Fruit fly (Drosophila melanogaster) whole organism, embryonic: ENCODE measurements around the gene CG14452.
A peak's percentile ranks its signal among the peaks of the same experiment; 100 is the strongest.

Source experiments
- CG10462 ChIP-seq: fragments of 200-800 bp; sonication (Bioruptor generic); optimal IDR thresholded peaks from 2 replicates; lab custom pipeline; 2016; ENCODE audit warnings: missing biosample characterization, missing genetic modification characterization
- CG10543 ChIP-seq: fragments of 200-800 bp; sonication (Bioruptor generic); optimal IDR thresholded peaks from 3 replicates; lab custom pipeline; 2017; ENCODE audit warnings: missing biosample characterization, mild to moderate bottlenecking, missing genetic modification characterization, moderate library complexity
- CG11093 ChIP-seq: fragments of 200-800 bp; sonication (Bioruptor generic); IDR thresholded peaks from 3 replicates; pipeline ENCODE4 v1.3.6; 2022; ENCODE audit warnings: missing biosample characterization, missing genetic modification characterization
- CG12155 ChIP-seq: fragments of 200-800 bp; sonication (Bioruptor generic); optimal IDR thresholded peaks from 3 replicates; lab custom pipeline; 2016; ENCODE audit warnings: missing biosample characterization, missing genetic modification characterization
- CG12391 ChIP-seq: fragments of 200-800 bp; sonication (Bioruptor generic); optimal IDR thresholded peaks from 3 replicates; lab custom pipeline; 2018; ENCODE audit warnings: missing biosample characterization, mild to moderate bottlenecking, missing genetic modification characterization, moderate library complexity
- CG13287 ChIP-seq: fragments of 200-800 bp; sonication (Bioruptor generic); IDR thresholded peaks from 2 replicates; pipeline ENCODE4 v1.3.6; 2022; ENCODE audit warnings: missing biosample characterization, missing genetic modification characterization; ENCODE audit not compliant: partially characterized antibody
- CG15479 ChIP-seq: fragments of 200-800 bp; sonication (Bioruptor generic); optimal IDR thresholded peaks from 3 replicates; lab custom pipeline; 2019; ENCODE audit warnings: missing biosample characterization, mild to moderate bottlenecking, missing genetic modification characterization, moderate library complexity
- CG16779 ChIP-seq: fragments of 200-800 bp; sonication (Bioruptor generic); IDR thresholded peaks from 2 replicates; pipeline ENCODE4 v1.3.6; 2022; ENCODE audit warnings: missing biosample characterization, missing genetic modification characterization
- CG16813 ChIP-seq: fragments of 200-800 bp; sonication (Bioruptor generic); IDR thresholded peaks from 3 replicates; pipeline ENCODE4 v1.3.6; 2022; ENCODE audit warnings: missing biosample characterization, missing genetic modification characterization; ENCODE audit not compliant: partially characterized antibody
- CG17359 ChIP-seq: fragments of 200-800 bp; sonication (Bioruptor generic); optimal IDR thresholded peaks from 3 replicates; lab custom pipeline; 2018; ENCODE audit warnings: missing biosample characterization, mild to moderate bottlenecking, missing genetic modification characterization, moderate library complexity
- CG17361 ChIP-seq: fragments of 200-800 bp; sonication (Bioruptor generic); IDR thresholded peaks from 3 replicates; pipeline ENCODE4 v1.3.6; 2022; ENCODE audit warnings: missing biosample characterization, missing genetic modification characterization
- CG17568 ChIP-seq: fragments of 200-800 bp; sonication (Bioruptor generic); optimal IDR thresholded peaks from 2 replicates; lab custom pipeline; 2018; ENCODE audit warnings: missing biosample characterization, mild to moderate bottlenecking, missing genetic modification characterization, moderate library complexity
- CG31365 ChIP-seq: fragments of 200-800 bp; sonication (Bioruptor generic); optimal IDR thresholded peaks from 2 replicates; lab custom pipeline; 2018; ENCODE audit warnings: missing biosample characterization, mild to moderate bottlenecking, missing genetic modification characterization
- CG32767 ChIP-seq: fragments of 200-800 bp; sonication (Bioruptor generic); IDR thresholded peaks from 2 replicates; pipeline ENCODE4 v1.3.6; 2022; ENCODE audit warnings: missing biosample characterization, missing genetic modification characterization
- CG32772 ChIP-seq: fragments of 200-800 bp; sonication (Bioruptor generic); IDR thresholded peaks from 2 replicates; pipeline ENCODE4 v1.3.6; 2022; ENCODE audit warnings: missing biosample characterization, missing genetic modification characterization
- CG3726 ChIP-seq: fragments of 200-800 bp; sonication (Bioruptor generic); IDR thresholded peaks from 3 replicates; pipeline ENCODE4, ENCODE4 v1.3.6; 2022; ENCODE audit warnings: missing biosample characterization, missing genetic modification characterization
- CG3838 ChIP-seq: fragments of 200-800 bp; sonication (Bioruptor generic); optimal IDR thresholded peaks from 3 replicates; lab custom pipeline; 2016; ENCODE audit warnings: missing biosample characterization, missing genetic modification characterization
- CG4404 ChIP-seq: fragments of 200-800 bp; sonication (Bioruptor generic); IDR thresholded peaks from 2 replicates; pipeline ENCODE4 v1.3.6; 2022; ENCODE audit warnings: missing biosample characterization, missing genetic modification characterization
- CG4707 ChIP-seq: fragments of 200-800 bp; sonication (Bioruptor generic); optimal IDR thresholded peaks from 2 replicates; lab custom pipeline; 2018; ENCODE audit warnings: missing biosample characterization, mild to moderate bottlenecking, missing genetic modification characterization, moderate library complexity
- CG5180 ChIP-seq: fragments of 200-800 bp; sonication (Bioruptor generic); optimal IDR thresholded peaks from 3 replicates; lab custom pipeline; 2017; ENCODE audit warnings: missing biosample characterization, missing genetic modification characterization, mild to moderate bottlenecking, moderate library complexity, missing genetic modification reagents
- CG6765 ChIP-seq: fragments of 200-800 bp; sonication (Bioruptor generic); optimal IDR thresholded peaks from 3 replicates; lab custom pipeline; 2017; ENCODE audit warnings: missing biosample characterization, mild to moderate bottlenecking, missing genetic modification characterization
- CG6791 ChIP-seq: fragments of 200-800 bp; sonication (Bioruptor generic); IDR thresholded peaks from 3 replicates; pipeline ENCODE4 v1.3.6; 2022; ENCODE audit warnings: missing biosample characterization, missing genetic modification characterization; ENCODE audit not compliant: partially characterized antibody
- CG7556 ChIP-seq: fragments of 200-800 bp; sonication (Bioruptor generic); optimal IDR thresholded peaks from 2 replicates; lab custom pipeline; 2017; ENCODE audit warnings: missing biosample characterization, mild to moderate bottlenecking, missing genetic modification characterization
- CG7745 ChIP-seq: fragments of 200-800 bp; sonication (Bioruptor generic); optimal IDR thresholded peaks from 2 replicates; lab custom pipeline; 2018; ENCODE audit warnings: missing biosample characterization, mild to moderate bottlenecking, missing genetic modification characterization, moderate library complexity
- CG8290 ChIP-seq, 3 experiments: fragments of 200-800 bp; sonication (Bioruptor generic); optimal IDR thresholded peaks; 2 replicates each; lab custom pipeline; 2016 to 2019; ENCODE audit warnings: missing biosample characterization in 3 of 3, missing genetic modification characterization in 3 of 3, mild to moderate bottlenecking in 2 of 3, moderate library complexity in 1 of 3
- CG9215 ChIP-seq: fragments of 200-800 bp; sonication (Bioruptor generic); IDR thresholded peaks from 2 replicates; pipeline ENCODE4 v1.3.6; 2022; ENCODE audit warnings: missing biosample characterization, missing genetic modification characterization
- CTCF ChIP-seq: fragments of 200-800 bp; sonication (Bioruptor generic); optimal IDR thresholded peaks from 2 replicates; lab custom pipeline; 2017; ENCODE audit warnings: missing biosample characterization, mild to moderate bottlenecking, missing genetic modification characterization, moderate library complexity
- GATAe ChIP-seq: fragments of 200-800 bp; sonication (Bioruptor generic); conservative IDR thresholded peaks from 2 replicates; pipeline ENCODE4 v1.3.6; 2022; ENCODE audit warnings: missing biosample characterization, missing genetic modification characterization
- Kr ChIP-seq: fragments of 200-800 bp; sonication (Bioruptor generic); optimal IDR thresholded peaks from 2 replicates; lab custom pipeline; 2017; ENCODE audit warnings: missing biosample characterization, mild to moderate bottlenecking, missing genetic modification characterization
- Lhr ChIP-seq: fragments of 200-800 bp; sonication (Bioruptor generic); optimal IDR thresholded peaks from 3 replicates; lab custom pipeline; 2017; ENCODE audit warnings: mild to moderate bottlenecking, missing biosample characterization, missing genetic modification reagents, missing genetic modification characterization
- Meics ChIP-seq: fragments of 200-800 bp; sonication (Bioruptor generic); optimal IDR thresholded peaks from 2 replicates; lab custom pipeline; 2017; ENCODE audit warnings: missing biosample characterization, mild to moderate bottlenecking, missing genetic modification characterization
- Optix ChIP-seq: fragments of 200-800 bp; sonication (Bioruptor generic); IDR thresholded peaks from 3 replicates; pipeline ENCODE4 v1.3.6; 2022; ENCODE audit warnings: missing biosample characterization, missing genetic modification characterization
- Six4 ChIP-seq: fragments of 200-800 bp; sonication (Bioruptor generic); optimal IDR thresholded peaks from 2 replicates; lab custom pipeline; 2016; ENCODE audit warnings: missing biosample characterization, missing genetic modification characterization
- ato ChIP-seq: fragments of 200-800 bp; sonication (Bioruptor generic); IDR thresholded peaks from 2 replicates; pipeline ENCODE4 v1.3.6; 2022; ENCODE audit warnings: missing biosample characterization, missing genetic modification characterization; ENCODE audit not compliant: partially characterized antibody
- cas ChIP-seq: fragments of 200-800 bp; sonication (Bioruptor generic); IDR thresholded peaks from 2 replicates; pipeline ENCODE4 v1.3.6; 2022; ENCODE audit warnings: missing biosample characterization, missing genetic modification characterization
- cwo ChIP-seq: fragments of 200-800 bp; sonication (Bioruptor generic); optimal IDR thresholded peaks from 3 replicates; lab custom pipeline; 2017; ENCODE audit warnings: missing biosample characterization, missing genetic modification characterization, mild to moderate bottlenecking, moderate library complexity, missing genetic modification reagents
- dimm ChIP-seq: fragments of 200-800 bp; sonication (Bioruptor generic); IDR thresholded peaks from 2 replicates; pipeline ENCODE4 v1.3.6; 2022; ENCODE audit warnings: missing biosample characterization, missing genetic modification characterization
- gcm2 ChIP-seq: fragments of 200-800 bp; sonication (Bioruptor generic); optimal IDR thresholded peaks from 2 replicates; lab custom pipeline; 2016; ENCODE audit warnings: missing biosample characterization, missing genetic modification characterization
- gfzf ChIP-seq: fragments of 200-800 bp; sonication (Bioruptor generic); optimal IDR thresholded peaks from 2 replicates; lab custom pipeline; 2016; ENCODE audit warnings: missing biosample characterization, mild to moderate bottlenecking, missing genetic modification characterization, moderate library complexity
- lbe ChIP-seq: fragments of 200-800 bp; sonication (Bioruptor generic); optimal IDR thresholded peaks from 2 replicates; lab custom pipeline; 2016; ENCODE audit warnings: missing biosample characterization, mild to moderate bottlenecking, missing genetic modification characterization
- pb ChIP-seq: fragments of 200-800 bp; sonication (Bioruptor generic); optimal IDR thresholded peaks from 3 replicates; lab custom pipeline; 2016; ENCODE audit warnings: missing biosample characterization, missing genetic modification characterization
- pita ChIP-seq: fragments of 200-800 bp; sonication (Bioruptor generic); optimal IDR thresholded peaks from 2 replicates; lab custom pipeline; 2017; ENCODE audit warnings: missing biosample characterization, mild to moderate bottlenecking, missing genetic modification characterization
- pzg ChIP-seq: fragments of 200-800 bp; sonication (Bioruptor generic); optimal IDR thresholded peaks from 3 replicates; lab custom pipeline; 2018; ENCODE audit warnings: missing biosample characterization, mild to moderate bottlenecking, missing genetic modification characterization, moderate library complexity
- sd ChIP-seq: fragments of 200-800 bp; sonication (Bioruptor generic); optimal IDR thresholded peaks from 3 replicates; lab custom pipeline; 2018; ENCODE audit warnings: missing biosample characterization, mild to moderate bottlenecking, missing genetic modification characterization, moderate library complexity
- sens ChIP-seq: fragments of 200-800 bp; sonication (Bioruptor generic); peaks from one replicate; lab custom pipeline; 2016; ENCODE audit warnings: missing biosample characterization, missing genetic modification characterization
- slbo ChIP-seq: fragments of 200-800 bp; sonication (Bioruptor generic); IDR thresholded peaks from 2 replicates; pipeline ENCODE4 v1.3.6; 2022; ENCODE audit warnings: missing biosample characterization, missing genetic modification characterization
- slou ChIP-seq: fragments of 200-800 bp; sonication (Bioruptor generic); optimal IDR thresholded peaks from 3 replicates; lab custom pipeline; 2016; ENCODE audit warnings: missing biosample characterization, missing genetic modification characterization
- z ChIP-seq: fragments of 200-800 bp; sonication (Bioruptor generic); IDR thresholded peaks from 3 replicates; pipeline ENCODE4 v1.3.6; 2022; ENCODE audit warnings: missing biosample characterization, missing genetic modification characterization
- zen2 ChIP-seq: fragments of 200-800 bp; sonication (Bioruptor generic); IDR thresholded peaks from 3 replicates; pipeline ENCODE4 v1.3.6; 2022; ENCODE audit warnings: missing biosample characterization, missing genetic modification characterization; ENCODE audit not compliant: partially characterized antibody

The CG14452 gene

dm6 chr3L:22717137-22717767, 21.5 kb downstream of the CG14452 start, which contains the start of the genes ArfGAP3 and CG32452 (continued):
- TF ChIP-seq sd (no peak), CG17568 (GFP tag; lab: Kevin White, UChicago) (no peak), CG4707 (no peak), CG15479 (GFP tag; lab: Kevin White, UChicago) (no peak), pita (GFP tag; lab: Kevin White, UChicago) (no peak), CG3726 (GFP tag; lab: Robert Waterston, UW) (no peak), CG5180 (GFP tag; lab: Kevin White, UChicago) (peak; percentile 33), slbo (GFP tag; lab: Robert Waterston, UW) (peak; percentile 77), zen2 (GFP tag; lab: Robert Waterston, UW) (peak; percentile 27; the same call in 2 of the 3 replicates), dimm (GFP tag; lab: Robert Waterston, UW) (peak; percentile 22; the same call in 1 of the 2 replicates), CG17361 (GFP tag; lab: Robert Waterston, UW) (peak; percentile 92), CG11093 (GFP tag; lab: Robert Waterston, UW) (peak; percentile 47; the same call in 1 of the 3 replicates), CG4404 (GFP tag; lab: Robert Waterston, UW) (peak; percentile 69; the same call in 1 of the 2 replicates), Lhr (GFP tag; lab: Kevin White, UChicago) (peak; percentile 72), gfzf (GFP tag; lab: Kevin White, UChicago) (peak; percentile 23), CG16779 (GFP tag; lab: Robert Waterston, UW) (0 out of 2 replicates have a peak, but pooled peaks have one; percentile 35), CG6765 (GFP tag; lab: Kevin White, UChicago) (no peak), pzg (GFP tag; lab: Kevin White, UChicago) (peak; percentile 76), CG10543 (GFP tag; lab: Kevin White, UChicago) (peak; percentile 81), lbe (GFP tag; lab: Kevin White, UChicago) (peak; percentile 31), GATAe (no peak), CG32772 (GFP tag; lab: Robert Waterston, UW) (0 out of 2 replicates have a peak, but pooled peaks have one; percentile 41), CG3838 (GFP tag; lab: Kevin White, UChicago) (peak; percentile 54), slou (GFP tag; lab: Kevin White, UChicago) (peak; percentile 53), CG7556 (GFP tag; lab: Kevin White, UChicago) (peak; percentile 76), Meics (GFP tag; lab: Kevin White, UChicago) (peak; percentile 73), Six4 (GFP tag; lab: Kevin White, UChicago) (peak; percentile 70), z (no peak), CG7745 (tag; lab: Kevin White, UChicago) (no peak), Kr (GFP tag; lab: Kevin White, UChicago) (no peak), CG6791 (no peak; the same call in 2 of the 3 replicates), CG12391 (tag; lab: Kevin White, UChicago) (peak; percentile 87), CG8290 (GFP tag; optimal IDR thresholded peaks at IDR 0.05; lab: Kevin White, UChicago) (peak; percentile 66), CG8290 (tag; optimal IDR thresholded peaks at IDR 0.05; lab: Kevin White, UChicago) (peak; percentile 24 to 71), pb (GFP tag; lab: Kevin White, UChicago) (no peak), CG32767 (GFP tag; lab: Robert Waterston, UW) (peak; percentile 66; the same call in 1 of the 2 replicates), Optix (peak; percentile 32; the same call in 1 of the 3 replicates), cwo (GFP tag; lab: Kevin White, UChicago) (peak; percentile 22), CG16813 (GFP tag; lab: Robert Waterston, UW) (peak; percentile 64), ato (GFP tag; lab: Robert Waterston, UW) (no peak), CG9215 (peak; percentile 67), CG17359 (tag; lab: Kevin White, UChicago) (peak; percentile 60), CG31365 (no peak), CTCF (GFP tag; lab: Kevin White, UChicago) (no peak), gcm2 (GFP tag; lab: Kevin White, UChicago) (no peak), cas (GFP tag; lab: Robert Waterston, UW) (no peak; the same call in 1 of the 2 replicates), CG10462 (GFP tag; lab: Kevin White, UChicago) (peak; percentile 61), CG12155 (GFP tag; lab: Kevin White, UChicago) (peak; percentile 78), CG13287 (GFP tag; lab: Robert Waterston, UW) (peak; percentile 68), sens (GFP tag; lab: Kevin White, UChicago) (peak; percentile 93)
